Worm (Caenorhabditis elegans) whole organism, mixed stage, embryonic: ENCODE measurements around the gene ckb-1.

Experiments
- M03D4.4 ChIP-seq: sonication (generic microtip); optimal IDR thresholded peaks from 2 replicates; lab custom pipeline; 2017; ENCODE audit warnings: mild to moderate bottlenecking, missing genetic modification characterization, missing compliant biosample characterization
- bed-3 ChIP-seq: fragments of 200-800 bp; sonication (Bioruptor generic); optimal IDR thresholded peaks from 3 replicates; lab custom pipeline; 2018; ENCODE audit warnings: mild to moderate bottlenecking, missing genetic modification characterization, moderate library complexity, missing compliant biosample characterization
- ceh-43 ChIP-seq: fragments of 200-800 bp; sonication (Bioruptor generic); optimal IDR thresholded peaks from 2 replicates; lab custom pipeline; 2018; ENCODE audit warnings: mild to moderate bottlenecking, missing genetic modification characterization, moderate library complexity, missing compliant biosample characterization
- ceh-83 ChIP-seq: fragments of 200-800 bp; sonication (Bioruptor generic); optimal IDR thresholded peaks from 2 replicates; lab custom pipeline; 2018; ENCODE audit warnings: mild to moderate bottlenecking, missing genetic modification characterization, missing compliant biosample characterization
- ces-1 ChIP-seq: fragments of 150-350 bp; optimal IDR thresholded peaks from 2 replicates; lab custom pipeline; 2014; ENCODE audit warnings: missing biosample characterization, missing genetic modification reagents, missing genetic modification characterization
- cnd-1 ChIP-seq: fragments of 200-800 bp; sonication (Bioruptor generic); optimal IDR thresholded peaks from 2 replicates; lab custom pipeline; 2018; ENCODE audit warnings: mild to moderate bottlenecking, missing genetic modification characterization, missing compliant biosample characterization
- drap-1 ChIP-seq: fragments of 200-800 bp; sonication (Bioruptor generic); optimal IDR thresholded peaks from 3 replicates; lab custom pipeline; 2018; ENCODE audit warnings: mild to moderate bottlenecking, missing genetic modification characterization, missing compliant biosample characterization
- elt-1 ChIP-seq: sonication (generic microtip); optimal IDR thresholded peaks from 2 replicates; lab custom pipeline; 2017; ENCODE audit warnings: missing genetic modification characterization, mild to moderate bottlenecking, missing compliant biosample characterization, antibody characterized with exemption, moderate library complexity, borderline replicate concordance; ENCODE audit not compliant: insufficient read depth
- elt-3 ChIP-seq: fragments of 150-350 bp; optimal IDR thresholded peaks from 2 replicates; lab custom pipeline; 2014; ENCODE audit warnings: missing biosample characterization, missing genetic modification characterization
- flh-1 ChIP-seq: fragments of 200-800 bp; sonication (Bioruptor generic); optimal IDR thresholded peaks from 2 replicates; lab custom pipeline; 2018; ENCODE audit warnings: mild to moderate bottlenecking, missing genetic modification characterization, moderate library complexity, missing compliant biosample characterization
- ham-2 ChIP-seq: fragments of 200-800 bp; sonication (Bioruptor generic); optimal IDR thresholded peaks from 2 replicates; lab custom pipeline; 2018; ENCODE audit warnings: mild to moderate bottlenecking, missing genetic modification characterization, missing compliant biosample characterization
- hlh-1 ChIP-seq: fragments of 150-350 bp; optimal IDR thresholded peaks from 2 replicates; lab custom pipeline; 2014; ENCODE audit warnings: missing biosample characterization, missing genetic modification reagents, missing genetic modification characterization
- lin-13 ChIP-seq: fragments of 150-350 bp; optimal IDR thresholded peaks from 2 replicates; lab custom pipeline; 2014; ENCODE audit warnings: missing biosample characterization, missing genetic modification characterization
- lin-32 ChIP-seq: fragments of 200-800 bp; sonication (Bioruptor generic); optimal IDR thresholded peaks from 2 replicates; lab custom pipeline; 2018; ENCODE audit warnings: mild to moderate bottlenecking, missing genetic modification characterization, missing compliant biosample characterization
- lsy-2 ChIP-seq: fragments of 150-350 bp; optimal IDR thresholded peaks from 2 replicates; lab custom pipeline; 2014; ENCODE audit warnings: missing biosample characterization, missing genetic modification characterization
- mep-1 ChIP-seq: fragments of 150-350 bp; optimal IDR thresholded peaks from 2 replicates; lab custom pipeline; 2017; ENCODE audit warnings: missing biosample characterization, missing genetic modification reagents, missing genetic modification characterization, inconsistent platforms
- mls-2 ChIP-seq: sonication (generic microtip); optimal IDR thresholded peaks from 2 replicates; lab custom pipeline; 2016; ENCODE audit warnings: mild to moderate bottlenecking, missing genetic modification characterization, moderate library complexity, missing compliant biosample characterization
- nhr-12 ChIP-seq: fragments of 150-350 bp; optimal IDR thresholded peaks from 2 replicates; lab custom pipeline; 2014; ENCODE audit warnings: missing biosample characterization, missing genetic modification characterization
- nhr-2 ChIP-seq: fragments of 150-350 bp; optimal IDR thresholded peaks from 2 replicates; lab custom pipeline; 2014; ENCODE audit warnings: missing biosample characterization, missing genetic modification characterization
- nhr-76 ChIP-seq: sonication (generic microtip); optimal IDR thresholded peaks from 2 replicates; lab custom pipeline; 2017; ENCODE audit warnings: missing biosample characterization, missing genetic modification characterization
- pha-4 ChIP-seq: fragments of 150-350 bp; optimal IDR thresholded peaks from 2 replicates; lab custom pipeline; 2018; ENCODE audit warnings: missing biosample characterization, missing genetic modification reagents, missing genetic modification characterization
- sem-2 ChIP-seq: fragments of 200-800 bp; sonication (Bioruptor generic); optimal IDR thresholded peaks from 2 replicates; lab custom pipeline; 2018; ENCODE audit warnings: mild to moderate bottlenecking, missing genetic modification characterization, missing compliant biosample characterization
- sptf-1 ChIP-seq: sonication (generic microtip); optimal IDR thresholded peaks from 2 replicates; lab custom pipeline; 2017; ENCODE audit warnings: mild to moderate bottlenecking, missing genetic modification characterization, moderate library complexity, missing compliant biosample characterization
- tbx-8 ChIP-seq: fragments of 200-800 bp; sonication (Bioruptor generic); optimal IDR thresholded peaks from 2 replicates; lab custom pipeline; 2018; ENCODE audit warnings: mild to moderate bottlenecking, missing genetic modification characterization, moderate library complexity, missing compliant biosample characterization
- unc-120 ChIP-seq: sonication (generic microtip); optimal IDR thresholded peaks from 2 replicates; lab custom pipeline; 2017; ENCODE audit warnings: missing genetic modification characterization, missing compliant biosample characterization; ENCODE audit not compliant: poor library complexity, severe bottlenecking
- unc-39 ChIP-seq: fragments of 150-350 bp; optimal IDR thresholded peaks from 2 replicates; lab custom pipeline; 2014; ENCODE audit warnings: missing biosample characterization, missing genetic modification characterization
- unc-62 ChIP-seq: fragments of 150-350 bp; optimal IDR thresholded peaks from 2 replicates; lab custom pipeline; 2014; ENCODE audit warnings: missing biosample characterization, missing genetic modification reagents, missing genetic modification characterization
- ztf-11 ChIP-seq: fragments of 150-350 bp; optimal IDR thresholded peaks from 2 replicates; lab custom pipeline; 2014; ENCODE audit warnings: missing biosample characterization, missing genetic modification characterization

Gene ckb-1

ce11 chrIII:4359208-4359607, 5.9 kb upstream of the ckb-1 start:
- no peak for TF ChIP-seq ceh-83 (GFP tag; lab: Kevin White, UChicago)
- TF ChIP-seq hlh-1 (tag; lab: Kevin White, UChicago) = peak; percentile 80

- TF ChIP-seq lin-13 (tag; lab: Kevin White, UChicago) (no peak), nhr-2 (tag; lab: Kevin White, UChicago) (no peak), ces-1 (no peak), cnd-1 (tag; lab: Kevin White, UChicago) (no peak), nhr-12 (tag; lab: Kevin White, UChicago) (no peak), ztf-11 (tag; lab: Kevin White, UChicago) (no peak), ceh-43 (GFP tag; lab: Kevin White, UChicago) (no peak), hlh-1 (tag; lab: Kevin White, UChicago) (peak; percentile 89), unc-62 (peak; percentile 71), pha-4 (tag; lab: Kevin White, UChicago) (no peak), drap-1 (GFP tag; lab: Kevin White, UChicago) (no peak), unc-120 (no peak), tbx-8 (no peak)
Observed at ce11 chrIII:4359900-4360299, 5.2 kb upstream of the ckb-1 start.

ce11 chrIII:4362332-4362731, 2.7 kb upstream of the ckb-1 start:
- TF ChIP-seq ham-2 (GFP tag; lab: Kevin White, UChicago) (peak; percentile 26), elt-3 (tag; lab: Kevin White, UChicago) (no peak)

- no peak for TF ChIP-seq pha-4 (tag; lab: Kevin White, UChicago)
- TF ChIP-seq nhr-12 (tag; lab: Kevin White, UChicago) = no peak
- no peak for TF ChIP-seq sptf-1
- no peak for TF ChIP-seq nhr-76 (tag; lab: Kevin White, UChicago)
- no peak for TF ChIP-seq ces-1
- no peak for TF ChIP-seq elt-1 (tag; lab: Kevin White, UChicago)
- no peak for TF ChIP-seq drap-1 (GFP tag; lab: Kevin White, UChicago)
- TF ChIP-seq unc-62 = no peak
- no peak for TF ChIP-seq bed-3 (GFP tag; lab: Kevin White, UChicago)
- no peak for TF ChIP-seq unc-39 (tag; lab: Kevin White, UChicago)
- TF ChIP-seq nhr-2 (tag; lab: Kevin White, UChicago) = no peak
- TF ChIP-seq lsy-2 (tag; lab: Kevin White, UChicago) = no peak
Observed at ce11 chrIII:4367649-4368048, 2.6 kb downstream of the ckb-1 start, which contains the start of gene ckb-2. Gene ckb-2, plus strand, starts transcription at chrIII:4367949.

ce11 chrIII:4369381-4369809, 4.3 kb downstream of the ckb-1 start:
- TF ChIP-seq lsy-2 (tag; lab: Kevin White, UChicago) (peak; percentile 7), flh-1 (GFP tag; lab: Kevin White, UChicago) (peak; percentile 36), mls-2 (tag; lab: Kevin White, UChicago) (peak; percentile 88), M03D4.4 (peak; percentile 68), drap-1 (GFP tag; lab: Kevin White, UChicago) (peak; percentile 68), ham-2 (GFP tag; lab: Kevin White, UChicago) (peak; percentile 79), lin-32 (GFP tag; lab: Kevin White, UChicago) (peak; percentile 32), bed-3 (GFP tag; lab: Kevin White, UChicago) (peak; percentile 43), sptf-1 (peak; percentile 80), cnd-1 (tag; lab: Kevin White, UChicago) (peak; percentile 73), ceh-83 (GFP tag; lab: Kevin White, UChicago) (peak; percentile 78), sem-2 (GFP tag; lab: Kevin White, UChicago) (peak; percentile 50), unc-120 (peak; percentile 73), ceh-43 (GFP tag; lab: Kevin White, UChicago) (peak; percentile 53)

- no peak for TF ChIP-seq mep-1 (tag; lab: Kevin White, UChicago)
- no peak for TF ChIP-seq elt-1 (tag; lab: Kevin White, UChicago)
- TF ChIP-seq cnd-1 (tag; lab: Kevin White, UChicago) = no peak
Observed at ce11 chrIII:4370585-4370984, 5.5 kb downstream of the ckb-1 start, which contains the start of gene ckb-3. Gene ckb-3, plus strand, starts transcription at chrIII:4370885.
